Fruit fly (Drosophila melanogaster): ENCODE measurements around the gene CG32817.

The CG32817 gene

DNA sequence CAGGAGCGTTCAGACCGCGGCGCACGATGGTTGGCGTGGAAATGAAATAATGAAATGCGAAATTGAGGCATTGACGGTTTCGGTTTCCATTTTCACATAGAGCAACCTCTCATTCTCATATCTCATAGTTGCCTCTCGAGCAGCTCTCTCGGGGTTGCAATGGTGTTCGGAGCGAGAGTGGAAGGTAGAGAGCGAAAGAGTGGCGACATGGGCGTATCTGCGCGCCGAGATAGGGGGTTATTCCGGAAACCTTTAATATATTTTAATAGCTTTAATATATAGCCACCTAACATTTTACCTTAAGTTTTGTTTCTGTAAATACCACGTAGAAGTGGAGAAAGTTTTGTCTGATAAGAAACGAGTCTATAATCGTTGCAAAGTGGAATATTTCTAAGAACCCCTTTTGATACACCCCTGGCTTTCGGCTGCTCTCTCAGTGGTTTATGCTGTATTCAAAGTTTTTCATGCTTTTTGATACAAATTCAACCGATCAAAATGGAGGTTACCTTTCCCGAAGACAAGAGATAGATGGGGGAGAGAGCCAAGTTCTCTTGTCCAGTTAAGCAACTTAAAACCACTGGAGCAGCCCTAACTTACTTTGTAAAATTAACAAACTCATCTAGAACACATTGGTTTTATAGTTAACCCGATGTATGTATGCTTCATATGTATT is 44.4 kb downstream of the CG32817 start, which contains the start of gene elav (continued):
- peak; percentile 97 for TF ChIP-seq zfh2 (GFP tag; optimal IDR thresholded peaks at IDR 0.05)
- TF ChIP-seq CG1792 (GFP tag; optimal IDR thresholded peaks at IDR 0.05) = peak; percentile 93
- peak; percentile 92 for TF ChIP-seq CG31388 (GFP tag; optimal IDR thresholded peaks at IDR 0.05)
- TF ChIP-seq Blimp-1 (GFP tag; optimal IDR thresholded peaks at IDR 0.05) = peak; percentile 97
- peak; percentile 98 for TF ChIP-seq CG14441 (GFP tag; IDR thresholded peaks at IDR 0.05)
- peak; percentile 75 for TF ChIP-seq CG10565 (GFP tag; optimal IDR thresholded peaks at IDR 0.05)
- peak; percentile 99 for TF ChIP-seq HmgZ (tag; optimal IDR thresholded peaks at IDR 0.05)
- TF ChIP-seq Dfd (GFP tag; optimal IDR thresholded peaks at IDR 0.05) = no peak
- TF ChIP-seq Fer2 (tag; optimal IDR thresholded peaks at IDR 0.05) = peak; percentile 98
- TF ChIP-seq sug (tag; optimal IDR thresholded peaks at IDR 0.05) = peak; percentile 99
- TF ChIP-seq ranshi (GFP tag; IDR thresholded peaks at IDR 0.05) = peak; percentile 97
- peak; percentile 96 for TF ChIP-seq B-H1 (GFP tag; IDR thresholded peaks at IDR 0.05)
- peak; percentile 79 for TF ChIP-seq Neu2 (GFP tag; optimal IDR thresholded peaks at IDR 0.05; ENCODE audit: borderline replicate concordance)
- TF ChIP-seq CG8089 (GFP tag; optimal IDR thresholded peaks at IDR 0.05) = peak; percentile 94
- peak; percentile 96 for TF ChIP-seq CG10959 (GFP tag; IDR thresholded peaks at IDR 0.05)
- TF ChIP-seq so (GFP tag; IDR thresholded peaks at IDR 0.05) = peak; percentile 98
- peak; percentile 91 for TF ChIP-seq TFAM (GFP tag; optimal IDR thresholded peaks at IDR 0.05)
- TF ChIP-seq al (GFP tag; IDR thresholded peaks at IDR 0.05) = peak; percentile 98
- peak; percentile 99 for TF ChIP-seq Rfx (GFP tag; IDR thresholded peaks at IDR 0.05)
- TF ChIP-seq Scr (GFP tag; IDR thresholded peaks at IDR 0.05; ENCODE audit: partially characterized antibody) = peak; percentile 10; the same call in 1 of the 2 replicates
- TF ChIP-seq CG12942 (GFP tag; optimal IDR thresholded peaks at IDR 0.05) = peak; percentile 96
- TF ChIP-seq dm (GFP tag; optimal IDR thresholded peaks at IDR 0.05) = peak; percentile 87
- TF ChIP-seq Atf6 (GFP tag; IDR thresholded peaks at IDR 0.05) = peak; percentile 99
- TF ChIP-seq CG5245 (GFP tag; optimal IDR thresholded peaks at IDR 0.05) = peak; percentile 96
- peak; percentile 98 for TF ChIP-seq Mrtf (GFP tag; IDR thresholded peaks at IDR 0.05)
- peak; percentile 99 for TF ChIP-seq CG6854 (GFP tag; optimal IDR thresholded peaks at IDR 0.05)
- peak; percentile 98 for TF ChIP-seq zfh1 (GFP tag; IDR thresholded peaks at IDR 0.05)
- TF ChIP-seq CG4282 (GFP tag; optimal IDR thresholded peaks at IDR 0.05) = peak; percentile 82
- no peak for TF ChIP-seq HLHmδ (GFP tag; optimal IDR thresholded peaks at IDR 0.05)
- TF ChIP-seq CG8478 (optimal IDR thresholded peaks at IDR 0.05) = no peak
- TF ChIP-seq sc (optimal IDR thresholded peaks at IDR 0.05) = no peak
- TF ChIP-seq sc (GFP tag; optimal IDR thresholded peaks at IDR 0.05) = peak; percentile 97
- peak in 1 of 3 experiments; percentile 99 for TF ChIP-seq Stat92E (GFP tag; optimal IDR thresholded peaks at IDR 0.05)
- TF ChIP-seq CG6683 (GFP tag; optimal IDR thresholded peaks at IDR 0.05) = peak; percentile 98
- TF ChIP-seq salm (tag; optimal IDR thresholded peaks at IDR 0.05) = peak; percentile 97
- peak; percentile 67 for TF ChIP-seq CG14965 (GFP tag; optimal IDR thresholded peaks at IDR 0.05; ENCODE audit: borderline replicate concordance)
- peak; percentile 95 for TF ChIP-seq C15 (GFP tag; IDR thresholded peaks at IDR 0.05)
- TF ChIP-seq CG13287 (GFP tag; IDR thresholded peaks at IDR 0.05; ENCODE audit: partially characterized antibody) = peak; percentile 64; the same call in 1 of the 2 replicates
- no peak for TF ChIP-seq CG7963 (GFP tag; IDR thresholded peaks at IDR 0.05; ENCODE audit: partially characterized antibody)
- TF ChIP-seq CG3726 (GFP tag; IDR thresholded peaks at IDR 0.05) = peak; percentile 96
- TF ChIP-seq schlank (tag; optimal IDR thresholded peaks at IDR 0.05) = peak; percentile 97
- peak; percentile 94 for TF ChIP-seq MTF-1 (GFP tag; optimal IDR thresholded peaks at IDR 0.05; ENCODE audit: borderline replicate concordance)
- TF ChIP-seq CG17359 (tag; optimal IDR thresholded peaks at IDR 0.05) = peak; percentile 98
- TF ChIP-seq CG12071 (GFP tag; optimal IDR thresholded peaks at IDR 0.05) = peak; percentile 96
- peak; percentile 99 for TF ChIP-seq Hand (GFP tag; optimal IDR thresholded peaks at IDR 0.05)
- peak; percentile 98 for TF ChIP-seq stc (GFP tag; IDR thresholded peaks at IDR 0.05)
- TF ChIP-seq CG15514 (GFP tag; optimal IDR thresholded peaks at IDR 0.05) = peak; percentile 94
- peak in 1 of 2 experiments; percentile 80 for TF ChIP-seq eve (GFP tag; optimal IDR thresholded peaks at IDR 0.05)
- TF ChIP-seq nau (GFP tag; optimal IDR thresholded peaks at IDR 0.05) = peak; percentile 98

Data from whole organism, embryonic.